ENCODE assay signal across 4 worm cellular contexts in the genomic region with DNA sequence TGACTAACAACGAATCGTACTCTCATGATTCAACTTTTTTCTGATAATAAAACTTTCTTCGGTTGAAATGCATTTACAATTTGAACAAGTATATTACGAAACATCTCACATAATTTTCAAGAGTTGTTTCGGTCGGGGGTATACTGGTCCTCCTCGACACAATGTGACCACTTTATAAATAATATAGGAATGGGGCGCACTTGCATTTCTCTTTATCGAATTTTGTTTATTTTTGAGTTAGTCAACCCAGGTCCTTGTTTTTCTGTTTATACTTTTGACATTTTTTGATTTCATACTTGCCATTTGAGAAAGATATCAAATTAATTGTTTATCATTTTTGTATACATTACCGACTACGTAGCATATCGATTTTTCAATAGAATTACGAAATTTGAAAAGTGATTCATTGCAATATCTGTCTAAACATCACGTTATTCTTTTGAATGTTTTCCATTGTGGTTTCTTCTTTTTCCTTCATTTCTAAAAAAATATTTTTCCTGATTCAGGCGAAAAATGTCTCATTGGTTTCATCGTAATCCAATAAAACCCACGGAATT.
TF ChIP-seq lines count a peak whose summit lies in the region.

A gene (plus strand): TSS at position 507 of the 557 bp plus-strand sequence.

TF ChIP-seq in whole organism, L1 larva, 84 proteins besides CTCF, POLR2A, EP300 and RAD21 (continued from another document):
- TF ChIP-seq rnt-1 (tag; optimal IDR thresholded peaks at IDR 0.05; lab: Kevin White, UChicago): no peak
- TF ChIP-seq hlh-17 (GFP tag; optimal IDR thresholded peaks at IDR 0.05; lab: Kevin White, UChicago; ENCODE audit: borderline replicate concordance): no peak
- TF ChIP-seq lin-13 (GFP tag; optimal IDR thresholded peaks at IDR 0.05; lab: Kevin White, UChicago): no peak
- TF ChIP-seq fkh-8 (tag; optimal IDR thresholded peaks at IDR 0.05; lab: Kevin White, UChicago): no peak
- TF ChIP-seq efl-1 (optimal IDR thresholded peaks at IDR 0.05; lab: Kevin White, UChicago): peak in 1 of 2 experiments; percentile 7
- TF ChIP-seq efl-1 (GFP tag; optimal IDR thresholded peaks at IDR 0.05 in 1 of 2; lab: Kevin White, UChicago): no peak
- TF ChIP-seq nhr-85 (tag; lab: Kevin White, UChicago): no peak
- peak; percentile 1 for TF ChIP-seq nhr-71 (tag; optimal IDR thresholded peaks at IDR 0.05; lab: Kevin White, UChicago)
- no peak for TF ChIP-seq nhr-28 (tag; optimal IDR thresholded peaks at IDR 0.05; lab: Kevin White, UChicago)
- TF ChIP-seq blmp-1 (tag; optimal IDR thresholded peaks at IDR 0.05; lab: Kevin White, UChicago): no peak
- TF ChIP-seq skn-1 (tag; optimal IDR thresholded peaks at IDR 0.05; lab: Kevin White, UChicago): peak; percentile 43
- TF ChIP-seq snpc-4 (tag; optimal IDR thresholded peaks at IDR 0.05; lab: Kevin White, UChicago): no peak
- TF ChIP-seq irx-1 (tag; optimal IDR thresholded peaks at IDR 0.05; lab: Kevin White, UChicago): peak; percentile 49
- no peak for TF ChIP-seq egl-27 (tag; optimal IDR thresholded peaks at IDR 0.05; lab: Kevin White, UChicago)
- peak in 1 of 3 experiments; percentile 16 for TF ChIP-seq ceh-82 (tag; optimal IDR thresholded peaks at IDR 0.05; lab: Kevin White, UChicago)
- no peak for TF ChIP-seq xbp-1 (tag; optimal IDR thresholded peaks at IDR 0.05; lab: Kevin White, UChicago)
- no peak for TF ChIP-seq Y116A8C.19 (tag; optimal IDR thresholded peaks at IDR 0.05; lab: Kevin White, UChicago; ENCODE audit: borderline replicate concordance)
- no peak for TF ChIP-seq nhr-19 (GFP tag; conservative IDR thresholded peaks at IDR 0.05; lab: Robert Waterston, UW)
- TF ChIP-seq egl-13 (tag; optimal IDR thresholded peaks at IDR 0.05; lab: Kevin White, UChicago): no peak
- TF ChIP-seq ets-5 (GFP tag; IDR thresholded peaks at IDR 0.05; lab: Robert Waterston, UW): no peak
- no peak for TF ChIP-seq ceh-8 (GFP tag; optimal IDR thresholded peaks at IDR 0.05; lab: Kevin White, UChicago)
- TF ChIP-seq mef-2 (tag; optimal IDR thresholded peaks at IDR 0.05; lab: Kevin White, UChicago): no peak
- TF ChIP-seq grh-1 (GFP tag; IDR thresholded peaks at IDR 0.05; lab: Robert Waterston, UW): no peak
- TF ChIP-seq fos-1 (tag; optimal IDR thresholded peaks at IDR 0.05; lab: Kevin White, UChicago): no peak
- TF ChIP-seq isw-1 (GFP tag; IDR thresholded peaks at IDR 0.05; lab: Robert Waterston, UW): no peak
- no peak for TF ChIP-seq unc-30 (tag; optimal IDR thresholded peaks at IDR 0.05; lab: Kevin White, UChicago)
- TF ChIP-seq lsy-2 (tag; optimal IDR thresholded peaks at IDR 0.05; lab: Kevin White, UChicago): peak in 1 of 2 experiments; percentile 35
- TF ChIP-seq mdl-1 (tag; optimal IDR thresholded peaks at IDR 0.05; lab: Kevin White, UChicago): no peak
- TF ChIP-seq efl-3 (GFP tag; optimal IDR thresholded peaks at IDR 0.05; lab: Kevin White, UChicago): no peak

TF ChIP-seq in whole organism, L2 larva, 48 proteins besides CTCF, POLR2A, EP300 and RAD21 (continued from another document):
- no peak for TF ChIP-seq R02D3.7 (tag; optimal IDR thresholded peaks at IDR 0.05; lab: Kevin White, UChicago)
- no peak for TF ChIP-seq unc-62 (GFP tag; optimal IDR thresholded peaks at IDR 0.05; lab: Kevin White, UChicago)
- peak; percentile 9 for TF ChIP-seq nhr-129 (tag; optimal IDR thresholded peaks at IDR 0.05; lab: Kevin White, UChicago)
- no peak for TF ChIP-seq nhr-237 (tag; optimal IDR thresholded peaks at IDR 0.05; lab: Kevin White, UChicago)
- TF ChIP-seq Y55F3AM.14 (GFP tag; optimal IDR thresholded peaks at IDR 0.05; lab: Kevin White, UChicago): no peak
- TF ChIP-seq fos-1 (tag; optimal IDR thresholded peaks at IDR 0.05; lab: Kevin White, UChicago): peak; percentile 56
- TF ChIP-seq dmd-4 (tag; optimal IDR thresholded peaks at IDR 0.05; lab: Kevin White, UChicago): no peak

TF ChIP-seq in whole organism, L3 larva, 47 proteins besides CTCF, POLR2A, EP300 and RAD21 (continued from another document):
- TF ChIP-seq lin-15B (tag; optimal IDR thresholded peaks at IDR 0.05; lab: Kevin White, UChicago) (peak; percentile 40), sea-2 (GFP tag; optimal IDR thresholded peaks at IDR 0.05; lab: Kevin White, UChicago) (no peak)
TF ChIP-seq in whole organism, L3 larva: peak in this region for 6.

TF ChIP-seq in whole organism, L4 larva, 104 proteins besides CTCF, POLR2A, EP300 and RAD21 (continued from another document):
- TF ChIP-seq daf-16 (GFP tag; optimal IDR thresholded peaks at IDR 0.05; lab: Kevin White, UChicago) (no peak), daf-16 (tag; optimal IDR thresholded peaks at IDR 0.05; lab: Kevin White, UChicago) (peak; percentile 90)
